Fruit fly (Drosophila melanogaster): ENCODE data around the gene Rpt2.

Rpt2 gene

DNA sequence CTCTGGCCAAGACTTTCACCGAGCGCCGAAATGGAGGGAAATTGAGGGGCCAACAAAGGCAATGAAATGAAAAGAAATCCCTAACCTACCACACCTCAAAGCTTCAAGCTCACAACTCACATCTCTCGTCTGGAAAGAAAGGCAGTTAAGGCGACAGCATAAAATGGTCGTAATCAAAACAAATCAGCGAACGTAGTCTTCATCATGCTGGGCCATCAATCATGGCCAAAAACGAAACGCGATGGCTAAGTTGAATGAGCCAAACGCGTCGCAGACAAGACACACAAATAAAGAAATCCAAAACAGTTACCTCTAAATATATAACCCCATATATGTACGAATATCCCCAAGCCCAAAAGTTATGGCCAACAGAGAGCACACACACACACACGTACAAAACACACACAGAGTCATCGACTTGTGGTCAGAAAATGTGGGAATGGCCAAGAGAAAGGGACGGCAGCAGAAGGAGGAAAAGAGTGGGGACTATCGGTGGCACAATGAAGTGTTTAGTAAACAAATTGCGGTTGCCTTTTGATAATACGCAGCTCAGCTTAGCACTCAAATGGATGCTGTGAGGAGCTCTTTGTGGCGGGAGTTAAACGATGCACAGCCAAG is 20.2 kb downstream of the Rpt2 start (continued):
- TF ChIP-seq CG3407 (GFP tag; optimal IDR thresholded peaks at IDR 0.05) (no peak), sim (GFP tag; IDR thresholded peaks at IDR 0.05) (no peak), CG16815 (GFP tag; optimal IDR thresholded peaks at IDR 0.05) (no peak), HLHmδ (GFP tag; optimal IDR thresholded peaks at IDR 0.05) (no peak), CG8924 (tag; optimal IDR thresholded peaks at IDR 0.05) (no peak), CG13894 (tag; optimal IDR thresholded peaks at IDR 0.05) (peak; percentile 45), D (optimal IDR thresholded peaks at IDR 0.05) (no peak), D (GFP tag; optimal IDR thresholded peaks at IDR 0.05) (no peak), CG11093 (GFP tag; IDR thresholded peaks at IDR 0.05) (no peak)

DNA sequence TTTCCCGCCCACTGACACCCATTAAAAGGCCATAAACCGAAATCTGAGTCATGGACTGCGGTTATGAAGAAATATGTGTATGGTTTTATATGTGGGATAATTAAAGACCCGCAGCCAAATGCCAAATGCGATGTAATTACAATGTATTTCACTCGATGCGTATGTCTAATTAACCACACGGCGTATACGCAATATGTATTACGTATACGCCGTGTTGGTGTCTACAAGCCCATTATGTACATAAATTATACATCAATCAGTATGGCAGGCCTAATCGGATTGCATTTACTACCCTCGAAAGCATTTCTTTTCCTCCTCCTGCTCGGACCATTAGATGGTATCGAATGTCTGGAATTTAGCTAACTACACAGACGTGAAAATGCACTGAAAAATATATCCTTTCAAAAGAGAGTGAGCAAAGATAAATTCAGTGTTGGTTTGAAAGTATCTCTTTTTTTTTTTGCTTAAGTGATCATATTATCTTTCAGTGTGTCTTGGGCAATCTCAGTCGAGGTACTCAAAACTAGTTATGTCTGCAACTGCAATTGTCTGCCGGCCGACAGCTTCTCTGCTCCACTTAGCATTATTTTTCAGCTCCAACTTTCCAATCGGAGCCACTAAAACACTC is 21.0 kb downstream of the Rpt2 start:
- TF ChIP-seq ken (GFP tag; IDR thresholded peaks at IDR 0.05) (0 out of 3 replicates have a peak, but pooled peaks have one; percentile 21), Lhr (GFP tag; optimal IDR thresholded peaks at IDR 0.05) (no peak), CG7372 (GFP tag; IDR thresholded peaks at IDR 0.05) (peak; percentile 95), pum (GFP tag; optimal IDR thresholded peaks at IDR 0.05) (no peak), Sox102F (GFP tag; optimal IDR thresholded peaks at IDR 0.05) (peak; percentile 14), CG10366 (GFP tag; IDR thresholded peaks at IDR 0.05) (no peak), Lpt (GFP tag; optimal IDR thresholded peaks at IDR 0.05) (no peak), CG10979 (tag; optimal IDR thresholded peaks at IDR 0.05) (peak; percentile 31), sens (GFP tag) (peak; percentile 20), ttk (GFP tag; IDR thresholded peaks at IDR 0.05) (no peak), Drgx (GFP tag; IDR thresholded peaks at IDR 0.05) (peak; percentile 51; the same call in 1 of the 2 replicates), ham (GFP tag; IDR thresholded peaks at IDR 0.05) (no peak), CG6254 (GFP tag; optimal IDR thresholded peaks at IDR 0.05) (no peak)

DNA sequence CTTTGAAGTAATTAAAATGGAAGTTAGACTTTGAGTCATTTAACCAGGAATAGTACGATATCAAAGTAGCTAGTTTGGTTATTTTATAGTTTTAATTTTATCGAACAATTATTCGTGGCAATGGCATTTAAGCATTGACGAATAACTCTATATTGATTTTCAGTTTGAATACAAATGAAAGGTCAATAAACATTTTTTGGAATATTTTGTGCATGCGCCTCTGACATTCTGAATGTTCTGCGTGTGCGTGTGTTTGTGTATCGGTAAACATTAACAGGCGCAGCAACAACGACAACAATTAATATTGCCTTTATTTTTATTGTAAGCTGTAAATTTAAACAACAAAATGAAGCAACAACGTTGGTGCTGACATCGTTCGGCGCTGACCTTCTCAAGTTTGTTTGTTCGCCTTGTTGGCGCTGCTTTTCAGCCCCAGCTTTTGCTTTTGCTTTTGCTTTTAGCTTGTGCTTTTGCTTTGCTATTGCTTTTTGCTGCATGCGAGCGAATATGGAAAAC is 22.0 kb downstream of the Rpt2 start:
- no peak for TF ChIP-seq Dfd (GFP tag; optimal IDR thresholded peaks at IDR 0.05)
- TF ChIP-seq Nf-YA (GFP tag; IDR thresholded peaks at IDR 0.05): no peak
- TF ChIP-seq CG9932 (GFP tag; IDR thresholded peaks at IDR 0.05): no peak
- TF ChIP-seq CG3281 (GFP tag; optimal IDR thresholded peaks at IDR 0.05): peak; percentile 14
- TF ChIP-seq Spps (tag; optimal IDR thresholded peaks at IDR 0.05): no peak
- TF ChIP-seq CG17912 (GFP tag; optimal IDR thresholded peaks at IDR 0.05): no peak
- TF ChIP-seq kay (GFP tag; optimal IDR thresholded peaks at IDR 0.05): no peak
- peak; percentile 76 for TF ChIP-seq ATbp (GFP tag; optimal IDR thresholded peaks at IDR 0.05)
- TF ChIP-seq dysf (GFP tag; IDR thresholded peaks at IDR 0.05): no peak; the same call in 2 of the 3 replicates
- TF ChIP-seq tgo (GFP tag; IDR thresholded peaks at IDR 0.05): no peak
- no peak for TF ChIP-seq B-H2 (GFP tag; optimal IDR thresholded peaks at IDR 0.05)
- no peak for TF ChIP-seq CG13123 (GFP tag; optimal IDR thresholded peaks at IDR 0.05)
- TF ChIP-seq Hsf (GFP tag; optimal IDR thresholded peaks at IDR 0.05): no peak
- TF ChIP-seq prd (optimal IDR thresholded peaks at IDR 0.05): no peak
- TF ChIP-seq prd (GFP tag; IDR thresholded peaks at IDR 0.05): no peak
- TF ChIP-seq CG6813 (GFP tag; optimal IDR thresholded peaks at IDR 0.05): peak; percentile 67
- TF ChIP-seq CG11695 (GFP tag; IDR thresholded peaks at IDR 0.05): no peak
- no peak for TF ChIP-seq sc (optimal IDR thresholded peaks at IDR 0.05)
- TF ChIP-seq sc (GFP tag; optimal IDR thresholded peaks at IDR 0.05): no peak
- TF ChIP-seq Dek (tag; optimal IDR thresholded peaks at IDR 0.05): peak; percentile 22
- no peak for TF ChIP-seq cas (GFP tag; IDR thresholded peaks at IDR 0.05)
- TF ChIP-seq Ada2b (GFP tag; IDR thresholded peaks at IDR 0.05): no peak
- peak; percentile 70 for TF ChIP-seq BtbVII (GFP tag; optimal IDR thresholded peaks at IDR 0.05)
- no peak for TF ChIP-seq peb (GFP tag; IDR thresholded peaks at IDR 0.05)
- TF ChIP-seq CG14710 (tag; optimal IDR thresholded peaks at IDR 0.05): peak; percentile 16
- no peak for TF ChIP-seq Deaf1 (tag; optimal IDR thresholded peaks at IDR 0.05)
- no peak for TF ChIP-seq bigmax (GFP tag; optimal IDR thresholded peaks at IDR 0.05)

Data from whole organism, embryonic.